Worm (Caenorhabditis elegans) whole organism, L1 larva: ENCODE data around the gene jun-1.

Experiments
- aly-2 ChIP-seq: fragments of 150-350 bp; optimal IDR thresholded peaks from 2 replicates; lab custom pipeline; 2014; ENCODE audit warnings: missing biosample characterization, missing genetic modification characterization
- blmp-1 ChIP-seq: fragments of 150-350 bp; optimal IDR thresholded peaks from 2 replicates; lab custom pipeline; 2014; ENCODE audit warnings: missing biosample characterization, missing genetic modification characterization
- egl-27 ChIP-seq, 2 experiments: fragments of 150-350 bp in 1 of 2; sonication (generic microtip); optimal IDR thresholded peaks; 3 replicates each; lab custom pipeline; 2017 to 2018; ENCODE audit warnings: missing biosample characterization in 2 of 2, missing genetic modification characterization in 2 of 2, missing genetic modification reagents in 2 of 2
- elt-3 ChIP-seq, 6 experiments: fragments of 150-350 bp in 1 of 6; sonication (generic microtip); optimal IDR thresholded peaks; 2 replicates each; lab custom pipeline; 2017 to 2018; ENCODE audit warnings: missing biosample characterization in 6 of 6, missing genetic modification characterization in 6 of 6, inconsistent platforms in 1 of 6
- grh-1 ChIP-seq: fragments of 200-800 bp; sonication (Bioruptor generic); IDR thresholded peaks from 2 replicates; pipeline ENCODE4 v1.3.6; 2022; ENCODE audit warnings: missing genetic modification reagents, missing genetic modification characterization, missing compliant biosample characterization
- hlh-4 ChIP-seq: sonication (generic microtip); optimal IDR thresholded peaks from 2 replicates; lab custom pipeline; 2016; ENCODE audit warnings: mild to moderate bottlenecking, missing genetic modification characterization, missing compliant biosample characterization
- lin-13 ChIP-seq: fragments of 150-350 bp; optimal IDR thresholded peaks from 2 replicates; lab custom pipeline; 2014; ENCODE audit warnings: missing biosample characterization, missing genetic modification reagents, missing genetic modification characterization
- mdl-1 ChIP-seq, 2 experiments: fragments of 150-350 bp; optimal IDR thresholded peaks; 2 replicates each; lab custom pipeline; 2014 to 2017; ENCODE audit warnings: missing biosample characterization in 2 of 2, missing genetic modification characterization in 2 of 2, inconsistent platforms in 1 of 2
- nhr-76 ChIP-seq: sonication (generic microtip); optimal IDR thresholded peaks from 2 replicates; lab custom pipeline; 2017; ENCODE audit warnings: missing biosample characterization, missing genetic modification characterization
- nhr-90 ChIP-seq: sonication (generic microtip); optimal IDR thresholded peaks from 2 replicates; lab custom pipeline; 2016; ENCODE audit warnings: mild to moderate bottlenecking, missing genetic modification characterization, missing compliant biosample characterization; ENCODE audit not compliant: poor library complexity
- sox-4 ChIP-seq: sonication (generic microtip); optimal IDR thresholded peaks from 2 replicates; lab custom pipeline; 2016; ENCODE audit warnings: missing genetic modification characterization, missing compliant biosample characterization

- TF ChIP-seq blmp-1 (tag; lab: Kevin White, UChicago), result no peak
- TF ChIP-seq elt-3 (tag; optimal IDR thresholded peaks at IDR 0.05; lab: Kevin White, UChicago), result peak in 1 of 6 experiments; percentile 62
- no peak for TF ChIP-seq nhr-76 (tag; lab: Kevin White, UChicago)
- no peak for TF ChIP-seq grh-1 (GFP tag; lab: Robert Waterston, UW)
- TF ChIP-seq nhr-90 (tag; lab: Kevin White, UChicago), result no peak
- no peak for TF ChIP-seq egl-27 (tag; optimal IDR thresholded peaks at IDR 0.05; lab: Kevin White, UChicago)
- peak in 1 of 2 experiments; percentile 7 for TF ChIP-seq mdl-1 (tag; optimal IDR thresholded peaks at IDR 0.05; lab: Kevin White, UChicago)
- TF ChIP-seq lin-13 (GFP tag; lab: Kevin White, UChicago), result no peak
- no peak for TF ChIP-seq sox-4 (tag; lab: Kevin White, UChicago)
- no peak for TF ChIP-seq hlh-4 (tag; lab: Kevin White, UChicago)
- TF ChIP-seq aly-2 (tag; lab: Kevin White, UChicago), result no peak
Measured at ce11 chrII:9064437-9064836, 48.5 kb upstream of the jun-1 start.
